Fruit fly (Drosophila melanogaster): Measurements from ENCODE around the gene CG32219.

- no peak for TF ChIP-seq jim (GFP tag; optimal IDR thresholded peaks at IDR 0.05)
- TF ChIP-seq Sp1 (GFP tag; optimal IDR thresholded peaks at IDR 0.05): no peak
Measured at dm6 chr3L:19908201-19909127, 42.5 kb downstream of the CG32219 start.

All from whole organism, wandering third instar larva.